Worm (Caenorhabditis elegans): ENCODE measurements around the gene Y57G11C.22.

DNA sequence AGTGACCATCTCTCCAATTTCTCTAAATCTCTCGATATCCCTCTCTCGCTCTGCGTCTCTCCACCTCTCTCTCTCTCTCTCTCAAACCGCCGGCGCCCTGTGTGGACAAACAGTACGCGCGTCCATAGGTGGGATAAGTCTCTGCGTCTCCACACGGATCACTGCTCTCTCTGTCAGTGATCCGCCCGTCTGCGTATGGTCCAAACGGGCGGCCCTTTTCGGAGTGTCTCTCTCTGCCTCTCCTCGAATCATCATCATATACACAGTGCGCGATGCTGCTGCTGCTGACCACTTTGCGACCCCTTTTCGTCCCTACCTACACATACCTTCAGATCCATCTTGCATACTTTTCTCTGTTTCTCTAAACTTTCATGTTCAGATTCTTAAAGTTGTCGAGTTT lies 35.3 kb downstream of the Y57G11C.22 start:
- TF ChIP-seq hnd-1 (tag; optimal IDR thresholded peaks at IDR 0.05) = no peak
- TF ChIP-seq ama-1 (optimal IDR thresholded peaks at IDR 0.05) = no peak
- TF ChIP-seq hmbx-1 (tag; optimal IDR thresholded peaks at IDR 0.05) = no peak
- TF ChIP-seq tra-4 (tag; optimal IDR thresholded peaks at IDR 0.05) = no peak
- TF ChIP-seq ceh-36 (tag; optimal IDR thresholded peaks at IDR 0.05) = no peak
- no peak for TF ChIP-seq scrt-1 (GFP tag; IDR thresholded peaks at IDR 0.05)
- no peak for TF ChIP-seq ets-7 (tag; optimal IDR thresholded peaks at IDR 0.05)
- no peak for TF ChIP-seq pes-1 (GFP tag; IDR thresholded peaks at IDR 0.05)
